Fruit fly (Drosophila melanogaster) whole organism, wandering third instar larva: ENCODE results near the gene CG3408.

Experiments
- Abd-B ChIP-seq: fragments of >200 bp; optimal IDR thresholded peaks from 2 replicates; lab custom pipeline; 2017; ENCODE audit warnings: missing biosample characterization, missing genetic modification characterization
- CG32264 ChIP-seq: fragments of 200-800 bp; sonication (Bioruptor generic); optimal IDR thresholded peaks from 2 replicates; lab custom pipeline; 2016; ENCODE audit warnings: missing biosample characterization, missing genetic modification characterization
- CG9705 ChIP-seq: fragments of 200-800 bp; sonication (Bioruptor generic); optimal IDR thresholded peaks from 2 replicates; lab custom pipeline; 2018; ENCODE audit warnings: missing biosample characterization, mild to moderate bottlenecking, missing genetic modification characterization
- CrebA ChIP-seq: fragments of 200-800 bp; sonication (Bioruptor generic); optimal IDR thresholded peaks from 2 replicates; lab custom pipeline; 2016; ENCODE audit warnings: missing biosample characterization, mild to moderate bottlenecking, missing genetic modification characterization, borderline replicate concordance
- Dif ChIP-seq: fragments of 200-275, 200-300 bp; sonication (Bioruptor generic); optimal IDR thresholded peaks from 2 replicates; lab custom pipeline; 2018; ENCODE audit warnings: missing biosample characterization, missing genetic modification characterization; ENCODE audit not compliant: partially characterized antibody
- GATAd ChIP-seq: sonication (Bioruptor generic); optimal IDR thresholded peaks from 2 replicates; lab custom pipeline; 2016; ENCODE audit warnings: missing biosample characterization, missing genetic modification characterization
- HLH106 ChIP-seq: fragments of 200-800 bp; optimal IDR thresholded peaks from 3 replicates; lab custom pipeline; 2019; ENCODE audit warnings: missing biosample characterization, mild to moderate bottlenecking, missing genetic modification characterization, moderate library complexity
- Hr78 ChIP-seq: fragments of >200 bp; optimal IDR thresholded peaks from 2 replicates; lab custom pipeline; 2017; ENCODE audit warnings: missing biosample characterization, missing genetic modification characterization
- Hr83 ChIP-seq: fragments of 200-300 bp; sonication (Bioruptor generic); optimal IDR thresholded peaks from 2 replicates; lab custom pipeline; 2016; ENCODE audit warnings: missing biosample characterization, mild to moderate bottlenecking, missing genetic modification characterization, moderate library complexity; ENCODE audit not compliant: poor library complexity, severe bottlenecking
- Jra ChIP-seq: sonication (Bioruptor generic); optimal IDR thresholded peaks from 2 replicates; lab custom pipeline; 2016; ENCODE audit warnings: missing biosample characterization, missing genetic modification characterization
- Mio ChIP-seq: sonication (Bioruptor generic); optimal IDR thresholded peaks from 2 replicates; lab custom pipeline; 2016; ENCODE audit warnings: missing biosample characterization, missing genetic modification characterization
- Myc ChIP-seq: fragments of >200 bp; optimal IDR thresholded peaks from 2 replicates; lab custom pipeline; 2017
- N ChIP-seq: fragments of >200 bp; optimal IDR thresholded peaks from 2 replicates; lab custom pipeline; 2018; ENCODE audit warnings: missing biosample characterization, missing external identifiers, missing genetic modification characterization
- Rel ChIP-seq, 2 experiments: fragments of 200-800 bp; sonication (Bioruptor generic) in 1 of 2; optimal IDR thresholded peaks; 2 replicates in 1 of 2; 3 replicates in 1 of 2; lab custom pipeline; 2016 to 2019; ENCODE audit warnings: mild to moderate bottlenecking in 2 of 2, missing biosample characterization in 2 of 2, missing genetic modification characterization in 2 of 2, moderate library complexity in 1 of 2
- Sp1 ChIP-seq: fragments of 200-800 bp; sonication (Bioruptor generic); optimal IDR thresholded peaks from 3 replicates; lab custom pipeline; 2019; ENCODE audit warnings: missing biosample characterization, mild to moderate bottlenecking, missing genetic modification characterization, moderate library complexity
- Vsx2 ChIP-seq: fragments of 200-300, 225-300 bp; sonication (Bioruptor generic); optimal IDR thresholded peaks from 2 replicates; lab custom pipeline; 2018; ENCODE audit warnings: missing biosample characterization, missing genetic modification characterization; ENCODE audit not compliant: partially characterized antibody
- br ChIP-seq: fragments of 200-800 bp; sonication (Bioruptor generic); optimal IDR thresholded peaks from 2 replicates; lab custom pipeline; 2016; ENCODE audit warnings: missing biosample characterization, missing genetic modification characterization
- brk ChIP-seq: fragments of 200-800 bp; sonication (Bioruptor generic); optimal IDR thresholded peaks from 2 replicates; lab custom pipeline; 2016; ENCODE audit warnings: missing biosample characterization, mild to moderate bottlenecking, missing genetic modification characterization
- dl ChIP-seq, 2 experiments: fragments of 175-275, 200-275 bp in 1 of 2; fragments of 200-275 bp in 1 of 2; sonication (Bioruptor generic); optimal IDR thresholded peaks; lab custom pipeline; 2018; ENCODE audit warnings: mild to moderate bottlenecking in 2 of 2, missing biosample characterization in 2 of 2, missing genetic modification characterization in 2 of 2, moderate library complexity in 2 of 2; ENCODE audit not compliant: partially characterized antibody in 2 of 2, insufficient read depth in 1 of 2
- foxo ChIP-seq, 2 experiments: fragments of 200-800 bp; sonication (Bioruptor generic); optimal IDR thresholded peaks; 2 replicates in 1 of 2; 3 replicates in 1 of 2; lab custom pipeline; 2016 to 2017; ENCODE audit warnings: missing biosample characterization in 2 of 2, missing genetic modification characterization in 2 of 2
- fru ChIP-seq: fragments of 200-800 bp; sonication (Bioruptor generic); optimal IDR thresholded peaks from 3 replicates; lab custom pipeline; 2016; ENCODE audit warnings: missing biosample characterization, mild to moderate bottlenecking, missing genetic modification characterization
- h ChIP-seq: fragments of 200-800 bp; sonication (Bioruptor generic); optimal IDR thresholded peaks from 3 replicates; lab custom pipeline; 2016; ENCODE audit warnings: missing biosample characterization, mild to moderate bottlenecking, missing genetic modification characterization
- jim ChIP-seq: fragments of 175-275, 200-325 bp; sonication (Bioruptor generic); optimal IDR thresholded peaks from 2 replicates; lab custom pipeline; 2016; ENCODE audit warnings: missing biosample characterization, mild to moderate bottlenecking, missing genetic modification characterization
- lola ChIP-seq: fragments of >200 bp; optimal IDR thresholded peaks from 2 replicates; lab custom pipeline; 2017; ENCODE audit warnings: missing biosample characterization, missing genetic modification characterization
- psq ChIP-seq: fragments of 200-800 bp; sonication (Bioruptor generic); optimal IDR thresholded peaks from 3 replicates; lab custom pipeline; 2017; ENCODE audit warnings: missing biosample characterization, mild to moderate bottlenecking, missing genetic modification characterization, moderate library complexity
- rgr ChIP-seq: fragments of 200-800 bp; sonication (Bioruptor generic); optimal IDR thresholded peaks from 3 replicates; lab custom pipeline; 2016; ENCODE audit warnings: missing biosample characterization, mild to moderate bottlenecking, missing genetic modification characterization
- sage ChIP-seq: fragments of 200-800 bp; sonication (Bioruptor generic); optimal IDR thresholded peaks from 2 replicates; lab custom pipeline; 2016; ENCODE audit warnings: missing biosample characterization, mild to moderate bottlenecking, missing genetic modification characterization
- sv ChIP-seq: fragments of 200-800 bp; sonication (Bioruptor generic); optimal IDR thresholded peaks from 3 replicates; lab custom pipeline; 2016; ENCODE audit warnings: missing biosample characterization, missing genetic modification characterization
- tai ChIP-seq: sonication (Bioruptor generic); optimal IDR thresholded peaks from 2 replicates; lab custom pipeline; 2016; ENCODE audit warnings: missing biosample characterization, missing genetic modification characterization
- usp ChIP-seq: fragments of >200 bp; optimal IDR thresholded peaks from 2 replicates; lab custom pipeline; 2017; ENCODE audit warnings: missing biosample characterization, missing genetic modification characterization
- woc ChIP-seq: sonication (Bioruptor generic); optimal IDR thresholded peaks from 2 replicates; lab custom pipeline; 2016; ENCODE audit warnings: missing biosample characterization, mild to moderate bottlenecking, missing genetic modification characterization

The CG3408 gene

dm6 chr3L:9509037-9509830, at the start of gene CG3408:
TSS of gene CG3408 (minus strand) at chr3L:9509583.
- TF ChIP-seq Sp1 (GFP tag; lab: Kevin White, UChicago) (peak; percentile 3), Rel (GFP tag; optimal IDR thresholded peaks at IDR 0.05; lab: Kevin White, UChicago) (no peak), Rel (tag; optimal IDR thresholded peaks at IDR 0.05; lab: Kevin White, UChicago) (peak; percentile 88), CG32264 (GFP tag; lab: Kevin White, UChicago) (no peak), h (GFP tag; lab: Kevin White, UChicago) (peak; percentile 30), Hr83 (GFP tag; lab: Kevin White, UChicago) (no peak), br (GFP tag; lab: Kevin White, UChicago) (no peak), Vsx2 (GFP tag; lab: Kevin White, UChicago) (peak; percentile 92), rgr (GFP tag; lab: Kevin White, UChicago) (no peak), sv (GFP tag; lab: Kevin White, UChicago) (no peak), woc (GFP tag; lab: Kevin White, UChicago) (peak; percentile 30), Myc (lab: Kevin White, UChicago) (peak; percentile 18), psq (GFP tag; lab: Kevin White, UChicago) (peak; percentile 10), GATAd (GFP tag; lab: Kevin White, UChicago) (no peak), CG9705 (GFP tag; lab: Kevin White, UChicago) (no peak), brk (GFP tag; lab: Kevin White, UChicago) (peak; percentile 45), foxo (GFP tag; optimal IDR thresholded peaks at IDR 0.05; lab: Kevin White, UChicago) (peak in 1 of 2 experiments; percentile 30), Hr78 (GFP tag; lab: Kevin White, UChicago) (no peak), CrebA (no peak), Mio (GFP tag; lab: Kevin White, UChicago) (no peak), dl (GFP tag; optimal IDR thresholded peaks at IDR 0.05; lab: Kevin White, UChicago; ENCODE audit: insufficient read depth in 1 of 2, partially characterized antibody in 2 of 2) (peak in 1 of 2 experiments; percentile 9), tai (GFP tag; lab: Kevin White, UChicago) (peak; percentile 21), Jra (GFP tag; lab: Kevin White, UChicago) (peak; percentile 7), HLH106 (tag; lab: Kevin White, UChicago) (no peak), jim (GFP tag; lab: Kevin White, UChicago) (no peak), Dif (GFP tag; lab: Kevin White, UChicago) (no peak), sage (GFP tag; lab: Kevin White, UChicago) (no peak), fru (peak; percentile 9), N (GFP tag; lab: Kevin White, UChicago) (no peak), lola (GFP tag; lab: Kevin White, UChicago) (no peak)

- no peak for TF ChIP-seq HLH106 (tag; lab: Kevin White, UChicago)
- TF ChIP-seq Abd-B = no peak
- no peak for TF ChIP-seq br (GFP tag; lab: Kevin White, UChicago)
- no peak for TF ChIP-seq usp
- TF ChIP-seq lola (GFP tag; lab: Kevin White, UChicago) = no peak
- no peak for TF ChIP-seq woc (GFP tag; lab: Kevin White, UChicago)
- no peak for TF ChIP-seq N (GFP tag; lab: Kevin White, UChicago)
- TF ChIP-seq CG9705 (GFP tag; lab: Kevin White, UChicago) = no peak
- TF ChIP-seq GATAd (GFP tag; lab: Kevin White, UChicago) = no peak
- no peak for TF ChIP-seq CrebA
- no peak for TF ChIP-seq Hr83 (GFP tag; lab: Kevin White, UChicago)
- no peak for TF ChIP-seq Rel (GFP tag; optimal IDR thresholded peaks at IDR 0.05; lab: Kevin White, UChicago)
- TF ChIP-seq Rel (tag; optimal IDR thresholded peaks at IDR 0.05; lab: Kevin White, UChicago) = no peak
Observed at dm6 chr3L:9559040-9559439, 49.7 kb upstream of the CG3408 start.

dm6 chr3L:9556666-9557065, 47.3 kb upstream of the CG3408 start:
- no peak for TF ChIP-seq foxo (GFP tag; optimal IDR thresholded peaks at IDR 0.05; lab: Kevin White, UChicago)
- no peak for TF ChIP-seq sv (GFP tag; lab: Kevin White, UChicago)
- TF ChIP-seq h (GFP tag; lab: Kevin White, UChicago) = no peak
- TF ChIP-seq jim (GFP tag; lab: Kevin White, UChicago) = no peak
